Fruit fly (Drosophila melanogaster) whole organism, pupa: Measurements from ENCODE around the gene CG14312.
A peak's percentile ranks its signal among the peaks of the same experiment; 100 is the strongest.

Experiments
- CG10348 ChIP-seq: fragments of 200-800 bp; sonication (Bioruptor generic); IDR thresholded peaks from 2 replicates; pipeline ENCODE4 v1.3.6; 2022; ENCODE audit warnings: missing biosample characterization, missing genetic modification characterization
- CG12605 ChIP-seq: fragments of 200-800 bp; sonication (Bioruptor generic); IDR thresholded peaks from 2 replicates; pipeline ENCODE4 v1.3.6; 2022; ENCODE audit warnings: missing biosample characterization, missing genetic modification characterization
- CG13204 ChIP-seq: fragments of 200-800 bp; sonication (Bioruptor generic); optimal IDR thresholded peaks from 2 replicates; lab custom pipeline; 2018; ENCODE audit warnings: missing biosample characterization, mild to moderate bottlenecking, missing genetic modification characterization, moderate library complexity
- CG14655 ChIP-seq: fragments of 200-800 bp; sonication (Bioruptor generic); optimal IDR thresholded peaks from 3 replicates; lab custom pipeline; 2017; ENCODE audit warnings: mild to moderate bottlenecking, missing biosample characterization, missing genetic modification reagents, missing genetic modification characterization
- CG15710 ChIP-seq: fragments of 200-800 bp; sonication (Bioruptor generic); optimal IDR thresholded peaks from 2 replicates; lab custom pipeline; 2018; ENCODE audit warnings: missing biosample characterization, mild to moderate bottlenecking, missing genetic modification characterization, moderate library complexity
- CG17806 ChIP-seq: fragments of 200-800 bp; sonication (Bioruptor generic); optimal IDR thresholded peaks from 2 replicates; lab custom pipeline; 2018; ENCODE audit warnings: missing biosample characterization, mild to moderate bottlenecking, missing genetic modification characterization, moderate library complexity
- CG32121 ChIP-seq: fragments of 200-800 bp; sonication (Bioruptor generic); IDR thresholded peaks from 2 replicates; pipeline ENCODE4 v1.3.6; 2022; ENCODE audit warnings: missing biosample characterization, missing genetic modification characterization
- CG34367 ChIP-seq: fragments of 200-800 bp; sonication (Bioruptor generic); optimal IDR thresholded peaks from 2 replicates; lab custom pipeline; 2018; ENCODE audit warnings: missing biosample characterization, mild to moderate bottlenecking, missing genetic modification characterization
- CG4496 ChIP-seq: fragments of 200-800 bp; sonication (Bioruptor generic); IDR thresholded peaks from 3 replicates; pipeline ENCODE4 v1.3.6; 2022; ENCODE audit warnings: missing biosample characterization, missing genetic modification characterization
- CG8159 ChIP-seq: fragments of 200-800 bp; sonication (Bioruptor generic); optimal IDR thresholded peaks from 3 replicates; lab custom pipeline; 2018; ENCODE audit warnings: missing biosample characterization, mild to moderate bottlenecking, missing genetic modification characterization, moderate library complexity
- CG8301 ChIP-seq: fragments of 200-800 bp; sonication (Bioruptor generic); optimal IDR thresholded peaks from 2 replicates; lab custom pipeline; 2018; ENCODE audit warnings: missing biosample characterization, mild to moderate bottlenecking, missing genetic modification characterization
- CG9948 ChIP-seq: fragments of 200-800 bp; sonication (Bioruptor generic); optimal IDR thresholded peaks from 2 replicates; lab custom pipeline; 2018; ENCODE audit warnings: missing biosample characterization, mild to moderate bottlenecking, missing genetic modification characterization, moderate library complexity
- D1 ChIP-seq: fragments of 200-800 bp; sonication (Bioruptor generic); optimal IDR thresholded peaks from 2 replicates; lab custom pipeline; 2018; ENCODE audit warnings: missing biosample characterization, mild to moderate bottlenecking, missing genetic modification characterization, moderate library complexity
- EcR ChIP-seq: fragments of 200-800 bp; sonication (Bioruptor generic); optimal IDR thresholded peaks from 3 replicates; lab custom pipeline; 2019; ENCODE audit warnings: missing biosample characterization, missing genetic modification characterization, mild to moderate bottlenecking, moderate library complexity, missing genetic modification reagents
- Ets98B ChIP-seq: fragments of 200-800 bp; sonication (Bioruptor generic); IDR thresholded peaks from 2 replicates; pipeline ENCODE4 v1.3.6; 2022; ENCODE audit warnings: missing biosample characterization, missing genetic modification characterization
- Pif1A ChIP-seq: fragments of 200-800 bp; sonication (Bioruptor generic); optimal IDR thresholded peaks from 3 replicates; lab custom pipeline; 2016; ENCODE audit warnings: missing biosample characterization, missing genetic modification characterization
- Pif1B ChIP-seq: fragments of 200-800 bp; sonication (Bioruptor generic); optimal IDR thresholded peaks from 3 replicates; lab custom pipeline; 2016; ENCODE audit warnings: missing biosample characterization, missing genetic modification characterization
- Snoo ChIP-seq: fragments of 200-800 bp; sonication (Bioruptor generic); optimal IDR thresholded peaks from 3 replicates; lab custom pipeline; 2017; ENCODE audit warnings: missing biosample characterization, mild to moderate bottlenecking, missing genetic modification characterization, inconsistent platforms
- fd96Ca ChIP-seq: fragments of 200-800 bp; sonication (Bioruptor generic); IDR thresholded peaks from 3 replicates; pipeline ENCODE4 v1.3.6; 2022; ENCODE audit warnings: missing biosample characterization, missing genetic modification characterization
- gl ChIP-seq: fragments of 200-800 bp; sonication (Bioruptor generic); optimal IDR thresholded peaks from 2 replicates; lab custom pipeline; 2018; ENCODE audit warnings: missing biosample characterization, mild to moderate bottlenecking, missing genetic modification characterization
- rn ChIP-seq: fragments of 200-800 bp; sonication (Bioruptor generic); IDR thresholded peaks from 2 replicates; pipeline ENCODE4 v1.3.6; 2022; ENCODE audit warnings: missing biosample characterization, missing genetic modification characterization

The CG14312 gene

dm6 chr3R:18283441-18283840 lies at the start of gene CG14312, which contains the start of gene CG8064:
Gene CG14312, minus strand, starts transcription at chr3R:18283528.
Gene CG8064, plus strand, starts transcription at chr3R:18283660.
- TF ChIP-seq CG32121 (no peak), D1 (tag; lab: Kevin White, UChicago) (no peak), CG15710 (tag; lab: Kevin White, UChicago) (no peak), CG8159 (tag; lab: Kevin White, UChicago) (no peak), Pif1B (GFP tag; lab: Kevin White, UChicago) (no peak), CG13204 (GFP tag; lab: Kevin White, UChicago) (no peak), CG34367 (no peak), Pif1A (GFP tag; lab: Kevin White, UChicago) (no peak), CG9948 (tag; lab: Kevin White, UChicago) (no peak), rn (no peak), CG12605 (GFP tag; lab: Robert Waterston, UW) (no peak), CG8301 (tag; lab: Kevin White, UChicago) (no peak)

dm6 chr3R:18328842-18329241 lies 45.5 kb upstream of the CG14312 start, which contains the start of gene naz:
Gene naz, minus strand, starts transcription at chr3R:18328942.
- TF ChIP-seq EcR (no peak), Pif1B (GFP tag; lab: Kevin White, UChicago) (no peak), rn (no peak), gl (tag; lab: Kevin White, UChicago) (no peak), CG12605 (GFP tag; lab: Robert Waterston, UW) (no peak), CG4496 (GFP tag; lab: Robert Waterston, UW) (no peak), CG10348 (GFP tag; lab: Robert Waterston, UW) (no peak), CG14655 (GFP tag; lab: Kevin White, UChicago) (peak; percentile 5)

dm6 chr3R:18314824-18315690 lies 31.7 kb upstream of the CG14312 start:
- TF ChIP-seq CG34367 = no peak
- peak; percentile 15 for TF ChIP-seq EcR
- no peak for TF ChIP-seq CG10348 (GFP tag; lab: Robert Waterston, UW)
- no peak for TF ChIP-seq rn
- peak; percentile 55 for TF ChIP-seq Ets98B
- no peak for TF ChIP-seq CG8301 (tag; lab: Kevin White, UChicago)
- no peak for TF ChIP-seq gl (tag; lab: Kevin White, UChicago)
- TF ChIP-seq Pif1B (GFP tag; lab: Kevin White, UChicago) = no peak
- TF ChIP-seq CG9948 (tag; lab: Kevin White, UChicago) = no peak
- peak; percentile 66 for TF ChIP-seq CG32121
- TF ChIP-seq CG13204 (GFP tag; lab: Kevin White, UChicago) = no peak
- no peak for TF ChIP-seq CG17806 (tag; lab: Kevin White, UChicago)
- no peak for TF ChIP-seq CG15710 (tag; lab: Kevin White, UChicago)
- TF ChIP-seq D1 (tag; lab: Kevin White, UChicago) = no peak
- peak; percentile 73 for TF ChIP-seq CG4496 (GFP tag; lab: Robert Waterston, UW)
- no peak for TF ChIP-seq Snoo (tag; lab: Kevin White, UChicago)
- no peak for TF ChIP-seq CG12605 (GFP tag; lab: Robert Waterston, UW)
- TF ChIP-seq fd96Ca (GFP tag; lab: Robert Waterston, UW) = peak; percentile 64; the same call in 1 of the 3 replicates
- no peak for TF ChIP-seq Pif1A (GFP tag; lab: Kevin White, UChicago)
- no peak for TF ChIP-seq CG8159 (tag; lab: Kevin White, UChicago)
- no peak for TF ChIP-seq CG14655 (GFP tag; lab: Kevin White, UChicago)

dm6 chr3R:18314320-18314719 lies 31.0 kb upstream of the CG14312 start, which contains the start of gene PKD:
Gene PKD, minus strand, starts transcription at chr3R:18314407.
- TF ChIP-seq CG8159 (tag; lab: Kevin White, UChicago) (no peak), EcR (no peak), CG13204 (GFP tag; lab: Kevin White, UChicago) (no peak), CG17806 (tag; lab: Kevin White, UChicago) (no peak), CG8301 (tag; lab: Kevin White, UChicago) (no peak), CG10348 (GFP tag; lab: Robert Waterston, UW) (no peak), CG15710 (tag; lab: Kevin White, UChicago) (no peak), Snoo (tag; lab: Kevin White, UChicago) (no peak), CG4496 (GFP tag; lab: Robert Waterston, UW) (peak; percentile 77), CG12605 (GFP tag; lab: Robert Waterston, UW) (peak; percentile 26; the same call in 1 of the 2 replicates), CG14655 (GFP tag; lab: Kevin White, UChicago) (no peak), CG34367 (no peak), CG9948 (tag; lab: Kevin White, UChicago) (no peak), Pif1B (GFP tag; lab: Kevin White, UChicago) (no peak), rn (no peak), Ets98B (peak; percentile 15; the same call in 1 of the 2 replicates), D1 (tag; lab: Kevin White, UChicago) (no peak), Pif1A (GFP tag; lab: Kevin White, UChicago) (no peak), gl (tag; lab: Kevin White, UChicago) (peak; percentile 14), fd96Ca (GFP tag; lab: Robert Waterston, UW) (no peak; the same call in 2 of the 3 replicates), CG32121 (no peak)
- TF ChIP-seq, all 21 proteins: peak for 4

dm6 chr3R:18312761-18313160 lies 29.4 kb upstream of the CG14312 start:
- TF ChIP-seq rn = no peak
- no peak for TF ChIP-seq CG9948 (tag; lab: Kevin White, UChicago)
- peak; percentile 24 for TF ChIP-seq Pif1A (GFP tag; lab: Kevin White, UChicago)
- TF ChIP-seq CG10348 (GFP tag; lab: Robert Waterston, UW) = no peak
- no peak for TF ChIP-seq CG34367
- no peak for TF ChIP-seq gl (tag; lab: Kevin White, UChicago)
- 0 out of 3 replicates have a peak, but pooled peaks have one; percentile 7 for TF ChIP-seq fd96Ca (GFP tag; lab: Robert Waterston, UW)
- TF ChIP-seq CG8159 (tag; lab: Kevin White, UChicago) = peak; percentile 7
- TF ChIP-seq CG32121 = no peak
- TF ChIP-seq CG4496 (GFP tag; lab: Robert Waterston, UW) = no peak
- no peak for TF ChIP-seq D1 (tag; lab: Kevin White, UChicago)
- no peak for TF ChIP-seq Ets98B
- peak; percentile 19 for TF ChIP-seq CG14655 (GFP tag; lab: Kevin White, UChicago)
- TF ChIP-seq Pif1B (GFP tag; lab: Kevin White, UChicago) = no peak
- no peak for TF ChIP-seq EcR
- TF ChIP-seq CG17806 (tag; lab: Kevin White, UChicago) = no peak
- no peak for TF ChIP-seq CG8301 (tag; lab: Kevin White, UChicago)
- TF ChIP-seq CG12605 (GFP tag; lab: Robert Waterston, UW) = no peak
- TF ChIP-seq CG15710 (tag; lab: Kevin White, UChicago) = no peak
- TF ChIP-seq Snoo (tag; lab: Kevin White, UChicago) = no peak
- TF ChIP-seq CG13204 (GFP tag; lab: Kevin White, UChicago) = no peak
- TF ChIP-seq, all 21 proteins: peak for 4
